Worm (Caenorhabditis elegans) whole organism, young adult: Measurements from ENCODE around the gene anmt-1.

Experiments used
- B0019.2 ChIP-seq: fragments of 200-800 bp; sonication (Bioruptor generic); conservative IDR thresholded peaks from 2 replicates; pipeline ENCODE4 v1.3.6; 2022; ENCODE audit warnings: missing genetic modification reagents, missing genetic modification characterization, missing compliant biosample characterization
- B0261.1 ChIP-seq: sonication (generic microtip); optimal IDR thresholded peaks from 2 replicates; lab custom pipeline; 2016; ENCODE audit warnings: mild to moderate bottlenecking, missing genetic modification characterization, moderate library complexity, missing compliant biosample characterization
- C06A6.2 ChIP-seq: fragments of 200-800 bp; sonication (Bioruptor generic); conservative IDR thresholded peaks from 2 replicates; pipeline ENCODE4 v1.3.6; 2022; ENCODE audit warnings: missing genetic modification characterization, missing compliant biosample characterization
- F10E7.11 ChIP-seq: sonication (generic microtip); optimal IDR thresholded peaks from 2 replicates; lab custom pipeline; 2017; ENCODE audit warnings: mild to moderate bottlenecking, missing genetic modification characterization, moderate library complexity, missing compliant biosample characterization
- F33H1.4 ChIP-seq: fragments of 200-800 bp; sonication (Bioruptor generic); IDR thresholded peaks from 2 replicates; pipeline ENCODE4 v1.3.6; 2022; ENCODE audit warnings: missing genetic modification reagents, missing genetic modification characterization, missing compliant biosample characterization
- F37B4.10 ChIP-seq: fragments of 200-800 bp; sonication (Bioruptor generic); IDR thresholded peaks from 2 replicates; pipeline ENCODE4 v1.3.6; 2022; ENCODE audit warnings: missing genetic modification characterization, missing compliant biosample characterization
- T07F8.4 ChIP-seq: sonication (generic microtip); optimal IDR thresholded peaks from 2 replicates; lab custom pipeline; 2016; ENCODE audit warnings: mild to moderate bottlenecking, missing genetic modification characterization, moderate library complexity, missing compliant biosample characterization
- Y53G8AR.9 ChIP-seq: fragments of 200-800 bp; sonication (Bioruptor generic); conservative IDR thresholded peaks from 2 replicates; pipeline ENCODE4 v1.3.6; 2022; ENCODE audit warnings: missing genetic modification reagents, missing genetic modification characterization, missing compliant biosample characterization
- Y67H2A.10 ChIP-seq: fragments of 200-800 bp; sonication (Bioruptor generic); conservative IDR thresholded peaks from 2 replicates; pipeline ENCODE4 v1.3.6; 2022; ENCODE audit warnings: missing genetic modification reagents, missing genetic modification characterization, missing compliant biosample characterization
- atf-7 ChIP-seq: sonication (generic microtip); optimal IDR thresholded peaks from 2 replicates; lab custom pipeline; 2017; ENCODE audit warnings: mild to moderate bottlenecking, missing genetic modification characterization, missing compliant biosample characterization
- attf-3 ChIP-seq: fragments of 200-800 bp; sonication (Bioruptor generic); conservative IDR thresholded peaks from 2 replicates; pipeline ENCODE4 v1.3.6; 2022; ENCODE audit warnings: missing genetic modification reagents, missing genetic modification characterization, missing compliant biosample characterization
- attf-6 ChIP-seq: fragments of 200-800 bp; sonication (Bioruptor generic); IDR thresholded peaks from 2 replicates; pipeline ENCODE4 v1.3.6; 2022; ENCODE audit warnings: missing genetic modification reagents, missing genetic modification characterization, missing compliant biosample characterization
- bed-1 ChIP-seq: fragments of 200-800 bp; sonication (Bioruptor generic); IDR thresholded peaks from 2 replicates; pipeline ENCODE4 v1.3.6; 2022; ENCODE audit warnings: missing genetic modification reagents, missing genetic modification characterization, missing compliant biosample characterization
- cebp-1 ChIP-seq, 2 experiments: fragments of 200-800 bp in 1 of 2; sonication (Bioruptor generic) in 1 of 2; sonication (generic microtip) in 1 of 2; IDR thresholded peaks in 1 of 2; optimal IDR thresholded peaks in 1 of 2; 2 replicates each; pipeline versions ENCODE4 v1.3.6 to Lab custom; 2017 to 2022; ENCODE audit warnings: missing compliant biosample characterization in 2 of 2, missing genetic modification characterization in 2 of 2, mild to moderate bottlenecking in 1 of 2, missing genetic modification reagents in 1 of 2, moderate library complexity in 1 of 2
- ceh-40 ChIP-seq: fragments of 200-800 bp; sonication (Bioruptor generic); IDR thresholded peaks from 2 replicates; pipeline ENCODE4 v1.3.6; 2022; ENCODE audit warnings: missing genetic modification characterization, missing compliant biosample characterization
- chd-7 ChIP-seq: sonication (generic microtip); optimal IDR thresholded peaks from 2 replicates; lab custom pipeline; 2016; ENCODE audit warnings: mild to moderate bottlenecking, missing genetic modification characterization, moderate library complexity, missing compliant biosample characterization
- die-1 ChIP-seq: sonication (generic microtip); optimal IDR thresholded peaks from 2 replicates; lab custom pipeline; 2016; ENCODE audit warnings: missing genotype, mild to moderate bottlenecking, missing genetic modification characterization, missing compliant biosample characterization
- dpff-1 ChIP-seq: sonication (generic microtip); optimal IDR thresholded peaks from 2 replicates; lab custom pipeline; 2017; ENCODE audit warnings: mild to moderate bottlenecking, missing genetic modification characterization, missing compliant biosample characterization
- egrh-3 ChIP-seq: fragments of 200-800 bp; sonication (Bioruptor generic); IDR thresholded peaks from 2 replicates; pipeline ENCODE4 v1.3.6; 2022; ENCODE audit warnings: missing genetic modification reagents, missing genetic modification characterization, missing compliant biosample characterization
- ekl-4 ChIP-seq: fragments of 200-800 bp; sonication (Bioruptor generic); IDR thresholded peaks from 2 replicates; pipeline ENCODE4 v1.3.6; 2022; ENCODE audit warnings: missing genetic modification reagents, missing genetic modification characterization, missing compliant biosample characterization
- gei-17 ChIP-seq: fragments of 200-800 bp; sonication (Bioruptor generic); optimal IDR thresholded peaks from 2 replicates; lab custom pipeline; 2018; ENCODE audit warnings: mild to moderate bottlenecking, missing genetic modification characterization, missing compliant biosample characterization
- hlh-12 ChIP-seq: sonication (generic microtip); optimal IDR thresholded peaks from 2 replicates; lab custom pipeline; 2016; ENCODE audit warnings: missing genetic modification characterization, missing compliant biosample characterization
- hlh-26 ChIP-seq: fragments of 200-800 bp; sonication (Bioruptor generic); conservative IDR thresholded peaks from 2 replicates; pipeline ENCODE4 v1.3.6; 2022; ENCODE audit warnings: missing genetic modification reagents, missing genetic modification characterization, missing compliant biosample characterization
- hmg-1.2 ChIP-seq: fragments of 200-800 bp; sonication (Bioruptor generic); IDR thresholded peaks from 2 replicates; pipeline ENCODE4 v1.3.6; 2022; ENCODE audit warnings: missing genetic modification reagents, missing genetic modification characterization, missing compliant biosample characterization
- hrde-1 ChIP-seq: sonication (generic microtip); optimal IDR thresholded peaks from 2 replicates; lab custom pipeline; 2016; ENCODE audit warnings: missing genetic modification characterization, mild to moderate bottlenecking, missing compliant biosample characterization, moderate library complexity, missing genotype, missing genetic modification reagents, borderline replicate concordance
- let-526 ChIP-seq: fragments of 200-800 bp; sonication (Bioruptor generic); IDR thresholded peaks from 2 replicates; pipeline ENCODE4 v1.3.6; 2022; ENCODE audit warnings: missing genetic modification reagents, missing genetic modification characterization, missing compliant biosample characterization
- let-607 ChIP-seq, 2 experiments: fragments of 200-800 bp in 1 of 2; sonication (Bioruptor generic) in 1 of 2; sonication (generic microtip) in 1 of 2; optimal IDR thresholded peaks; 2 replicates each; lab custom pipeline; 2016 to 2018; ENCODE audit warnings: mild to moderate bottlenecking in 2 of 2, missing compliant biosample characterization in 2 of 2, missing genetic modification characterization in 2 of 2, moderate library complexity in 2 of 2, missing genotype in 1 of 2
- lin-35 ChIP-seq, 3 experiments: fragments of 150-350 bp in 2 of 3; sonication (generic microtip) in 1 of 3; optimal IDR thresholded peaks; 2 replicates each; lab custom pipeline; 2014 to 2018; ENCODE audit warnings: missing biosample characterization in 3 of 3, missing genetic modification characterization in 3 of 3, missing genetic modification reagents in 3 of 3
- madf-6 ChIP-seq: fragments of 200-800 bp; sonication (Bioruptor generic); IDR thresholded peaks from 2 replicates; pipeline ENCODE4 v1.3.6; 2022; ENCODE audit warnings: missing genetic modification reagents, missing genetic modification characterization, missing compliant biosample characterization
- madf-8 ChIP-seq: fragments of 200-800 bp; sonication (Bioruptor generic); conservative IDR thresholded peaks from 2 replicates; pipeline ENCODE4 v1.3.6; 2022; ENCODE audit warnings: missing genetic modification reagents, missing genetic modification characterization, missing compliant biosample characterization
- nfya-2 ChIP-seq: fragments of 200-800 bp; sonication (Bioruptor generic); IDR thresholded peaks from 2 replicates; pipeline ENCODE4 v1.3.6; 2022; ENCODE audit warnings: missing genetic modification reagents, missing genetic modification characterization, missing compliant biosample characterization
- nhr-179 ChIP-seq: sonication (generic microtip); optimal IDR thresholded peaks from 2 replicates; lab custom pipeline; 2016; ENCODE audit warnings: mild to moderate bottlenecking, missing genetic modification characterization, missing compliant biosample characterization
- nhr-90 ChIP-seq: sonication (generic microtip); optimal IDR thresholded peaks from 2 replicates; lab custom pipeline; 2016; ENCODE audit warnings: missing genotype, mild to moderate bottlenecking, missing genetic modification characterization, missing compliant biosample characterization
- pbrm-1 ChIP-seq: fragments of 200-800 bp; sonication (Bioruptor generic); IDR thresholded peaks from 2 replicates; pipeline ENCODE4 v1.3.6; 2022; ENCODE audit warnings: missing genetic modification reagents, missing genetic modification characterization, missing compliant biosample characterization
- rcor-1 ChIP-seq: fragments of 200-800 bp; sonication (Bioruptor generic); IDR thresholded peaks from 2 replicates; pipeline ENCODE4 v1.3.6; 2022; ENCODE audit warnings: missing genetic modification reagents, missing genetic modification characterization, missing compliant biosample characterization
- rec-8 ChIP-seq, 2 experiments: sonication (generic microtip); optimal IDR thresholded peaks; 2 replicates each; lab custom pipeline; 2016; ENCODE audit warnings: mild to moderate bottlenecking in 2 of 2, missing genetic modification characterization in 2 of 2, missing genetic modification reagents in 2 of 2, missing genotype in 2 of 2, missing biosample characterization in 1 of 2, missing compliant biosample characterization in 1 of 2, moderate library complexity in 1 of 2
- repo-1 ChIP-seq: sonication (generic microtip); optimal IDR thresholded peaks from 2 replicates; lab custom pipeline; 2017; ENCODE audit warnings: mild to moderate bottlenecking, missing genetic modification characterization, missing compliant biosample characterization
- rpc-1 ChIP-seq, 2 experiments: fragments of 150-350 bp in 1 of 2; sonication (generic microtip) in 1 of 2; optimal IDR thresholded peaks; 2 replicates each; lab custom pipeline; 2014 to 2018; ENCODE audit warnings: missing biosample characterization in 1 of 2, missing genetic modification characterization in 1 of 2, missing genetic modification reagents in 1 of 2, missing genotype in 1 of 2
- sea-2 ChIP-seq: fragments of 200-800 bp; sonication (Bioruptor generic); IDR thresholded peaks from 2 replicates; pipeline ENCODE4 v1.3.6; 2022; ENCODE audit warnings: missing genetic modification characterization, missing compliant biosample characterization
- snpc-1.1 ChIP-seq: sonication (generic microtip); optimal IDR thresholded peaks from 2 replicates; lab custom pipeline; 2017; ENCODE audit warnings: missing genetic modification characterization, mild to moderate bottlenecking, missing compliant biosample characterization, antibody characterized with exemption, moderate library complexity, missing genotype, missing genetic modification reagents; ENCODE audit not compliant: insufficient read depth
- unc-62 ChIP-seq: fragments of 150-350 bp; optimal IDR thresholded peaks from 2 replicates; lab custom pipeline; 2014; ENCODE audit warnings: missing biosample characterization, missing genetic modification reagents, missing genetic modification characterization
- zim-3 ChIP-seq: sonication (generic microtip); optimal IDR thresholded peaks from 2 replicates; lab custom pipeline; 2017; ENCODE audit warnings: mild to moderate bottlenecking, missing genetic modification characterization, moderate library complexity, missing compliant biosample characterization
- ztf-18 ChIP-seq: sonication (generic microtip); optimal IDR thresholded peaks from 2 replicates; lab custom pipeline; 2016; ENCODE audit warnings: missing genotype, mild to moderate bottlenecking, missing genetic modification characterization, missing compliant biosample characterization

anmt-1 gene

DNA sequence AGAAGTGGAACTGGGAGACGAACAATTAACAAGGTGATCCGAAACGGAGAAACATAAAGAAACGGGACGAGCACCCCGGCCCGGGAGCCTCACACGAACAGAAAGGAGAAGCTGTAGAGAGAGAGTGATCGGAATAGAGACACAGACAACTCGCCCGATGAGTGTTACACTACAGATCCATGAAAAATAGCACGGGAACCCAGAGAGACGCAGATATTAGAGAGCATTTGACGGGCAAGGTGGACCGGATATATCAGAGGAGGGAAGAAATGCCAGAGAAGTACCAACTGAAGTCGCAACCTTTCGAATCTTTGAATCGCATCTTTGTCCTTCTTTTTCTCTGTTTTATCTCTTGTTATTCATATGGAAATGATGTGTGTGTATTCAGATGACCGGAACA is at the start of gene anmt-1:
Gene anmt-1, plus strand, starts transcription at position 388 of the 400 bp plus-strand sequence.
- TF ChIP-seq let-607 (tag; optimal IDR thresholded peaks at IDR 0.05; lab: Kevin White, UChicago) = no peak
- TF ChIP-seq C06A6.2 (GFP tag; lab: Robert Waterston, UW) = no peak
- TF ChIP-seq B0019.2 = no peak
- peak; percentile 35; the same call in 1 of the 2 replicates for TF ChIP-seq hmg-1.2
- TF ChIP-seq B0261.1 (tag; lab: Kevin White, UChicago) = no peak
- TF ChIP-seq dpff-1 = no peak
- no peak for TF ChIP-seq ceh-40 (GFP tag; lab: Robert Waterston, UW)

- TF ChIP-seq B0261.1 (tag; lab: Kevin White, UChicago) (no peak), madf-6 (GFP tag; lab: Robert Waterston, UW) (no peak), ekl-4 (no peak), die-1 (tag; lab: Kevin White, UChicago) (no peak), madf-8 (GFP tag; lab: Robert Waterston, UW) (no peak), snpc-1.1 (tag; lab: Kevin White, UChicago) (no peak), hlh-12 (no peak), let-526 (no peak), dpff-1 (no peak), pbrm-1 (GFP tag; lab: Robert Waterston, UW) (no peak), repo-1 (tag; lab: Kevin White, UChicago) (no peak), nhr-179 (tag; lab: Kevin White, UChicago) (no peak), Y67H2A.10 (GFP tag; lab: Robert Waterston, UW) (no peak), hlh-26 (GFP tag; lab: Robert Waterston, UW) (no peak), let-607 (tag; optimal IDR thresholded peaks at IDR 0.05; lab: Kevin White, UChicago) (no peak), chd-7 (tag; lab: Kevin White, UChicago) (no peak), gei-17 (no peak), F33H1.4 (GFP tag; lab: Robert Waterston, UW) (no peak), T07F8.4 (tag; lab: Kevin White, UChicago) (no peak), cebp-1 (GFP tag; IDR thresholded peaks at IDR 0.05; lab: Robert Waterston, UW) (no peak), cebp-1 (tag; optimal IDR thresholded peaks at IDR 0.05; lab: Kevin White, UChicago) (no peak)
Measured at ce11 chrIII:8636803-8637202, 47.8 kb upstream of the anmt-1 start.

DNA sequence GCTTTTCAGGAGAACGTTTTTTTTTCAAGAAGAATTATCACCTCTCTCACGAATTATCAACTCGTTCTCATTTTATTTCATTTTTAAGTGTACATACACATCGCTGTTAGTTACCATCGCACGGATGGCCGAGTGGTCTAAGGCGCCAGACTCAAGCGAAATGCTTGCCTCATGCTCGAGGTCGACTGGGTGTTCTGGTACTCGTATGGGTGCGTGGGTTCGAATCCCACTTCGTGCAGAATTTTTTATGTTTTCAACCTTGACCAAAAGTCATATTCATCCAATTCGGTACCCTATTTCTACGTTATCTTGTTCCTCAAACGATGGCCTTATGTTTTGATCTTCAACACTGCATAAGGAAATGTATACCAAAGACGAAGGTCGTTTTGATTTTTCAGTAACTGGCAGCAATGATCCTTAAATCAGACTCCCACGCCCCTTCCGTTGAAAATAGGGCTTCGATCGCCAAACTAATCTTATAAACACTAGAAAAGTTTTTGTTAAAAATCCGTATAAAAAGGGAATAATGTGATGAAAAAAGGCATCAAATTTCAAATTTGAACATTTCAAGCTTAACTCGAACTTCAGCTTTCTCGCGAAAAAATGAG is 45.3 kb upstream of the anmt-1 start, which contains the start of gene fip-1:
Gene fip-1, plus strand, starts transcription at position 558 of the 608 bp plus-strand sequence.
- peak; percentile 68 for TF ChIP-seq ztf-18 (tag; lab: Kevin White, UChicago)
- TF ChIP-seq unc-62 = no peak
- TF ChIP-seq egrh-3 (GFP tag; lab: Robert Waterston, UW) = peak; percentile 34; the same call in 1 of the 2 replicates
- TF ChIP-seq nfya-2 (GFP tag; lab: Robert Waterston, UW) = peak; percentile 33; the same call in 1 of the 2 replicates
- no peak for TF ChIP-seq atf-7 (tag; lab: Kevin White, UChicago)
- peak; percentile 74 for TF ChIP-seq ekl-4
- no peak for TF ChIP-seq F37B4.10
- peak; percentile 71 for TF ChIP-seq hrde-1 (tag; lab: Kevin White, UChicago)
- peak; percentile 41; the same call in 1 of the 2 replicates for TF ChIP-seq attf-3 (GFP tag; lab: Robert Waterston, UW)
- TF ChIP-seq F10E7.11 = no peak
- TF ChIP-seq rec-8 (tag; optimal IDR thresholded peaks at IDR 0.05; lab: Kevin White, UChicago) = peak; percentile 47 to 79
- TF ChIP-seq attf-6 (GFP tag; lab: Robert Waterston, UW) = peak; percentile 64; the same call in 1 of the 2 replicates
- no peak for TF ChIP-seq sea-2 (GFP tag; lab: Robert Waterston, UW)
- TF ChIP-seq nhr-90 (tag; lab: Kevin White, UChicago) = peak; percentile 72
- TF ChIP-seq die-1 (tag; lab: Kevin White, UChicago) = peak; percentile 83
- no peak for TF ChIP-seq Y53G8AR.9 (GFP tag; lab: Robert Waterston, UW)
- TF ChIP-seq zim-3 = peak; percentile 50
- TF ChIP-seq lin-35 (GFP tag; optimal IDR thresholded peaks at IDR 0.05; lab: Kevin White, UChicago) = peak in 1 of 3 experiments; percentile 45
- 0 out of 2 replicates have a peak, but pooled peaks have one; percentile 71 for TF ChIP-seq bed-1 (GFP tag; lab: Robert Waterston, UW)
- 0 out of 2 replicates have a peak, but pooled peaks have one; percentile 18 for TF ChIP-seq rcor-1 (GFP tag; lab: Robert Waterston, UW)
- TF ChIP-seq rpc-1 (optimal IDR thresholded peaks at IDR 0.05; lab: Kevin White, UChicago) = peak; percentile 90
- TF ChIP-seq rpc-1 (tag; optimal IDR thresholded peaks at IDR 0.05; lab: Kevin White, UChicago) = peak; percentile 93
